Worm (Caenorhabditis elegans) whole organism, young adult: ENCODE measurements around the gene Y69A2AR.50.

Experiments used
- B0336.3 ChIP-seq: fragments of 200-800 bp; sonication (Bioruptor generic); IDR thresholded peaks from 2 replicates; pipeline ENCODE4 v1.3.6; 2022; ENCODE audit warnings: missing genetic modification characterization, missing compliant biosample characterization
- F10E7.11 ChIP-seq: sonication (generic microtip); optimal IDR thresholded peaks from 2 replicates; lab custom pipeline; 2017; ENCODE audit warnings: mild to moderate bottlenecking, missing genetic modification characterization, moderate library complexity, missing compliant biosample characterization
- K11D2.4 ChIP-seq: fragments of 200-800 bp; sonication (Bioruptor generic); IDR thresholded peaks from 2 replicates; pipeline ENCODE4 v1.3.6; 2022; ENCODE audit warnings: missing genetic modification reagents, missing genetic modification characterization, missing compliant biosample characterization
- ets-4 ChIP-seq: fragments of 200-800 bp; sonication (Bioruptor generic); optimal IDR thresholded peaks from 2 replicates; lab custom pipeline; 2018; ENCODE audit warnings: mild to moderate bottlenecking, missing genetic modification characterization, missing compliant biosample characterization
- nfya-2 ChIP-seq: fragments of 200-800 bp; sonication (Bioruptor generic); IDR thresholded peaks from 2 replicates; pipeline ENCODE4 v1.3.6; 2022; ENCODE audit warnings: missing genetic modification reagents, missing genetic modification characterization, missing compliant biosample characterization
- pbrm-1 ChIP-seq: fragments of 200-800 bp; sonication (Bioruptor generic); IDR thresholded peaks from 2 replicates; pipeline ENCODE4 v1.3.6; 2022; ENCODE audit warnings: missing genetic modification reagents, missing genetic modification characterization, missing compliant biosample characterization
- rpc-1 ChIP-seq, 2 experiments: fragments of 150-350 bp in 1 of 2; sonication (generic microtip) in 1 of 2; optimal IDR thresholded peaks; 2 replicates each; lab custom pipeline; 2014 to 2018; ENCODE audit warnings: missing biosample characterization in 1 of 2, missing genetic modification characterization in 1 of 2, missing genetic modification reagents in 1 of 2, missing genotype in 1 of 2
- snpc-4 ChIP-seq, 5 experiments: fragments of 150-350 bp in 1 of 5; sonication (generic microtip) in 4 of 5; optimal IDR thresholded peaks; 2 replicates each; lab custom pipeline; 2014 to 2018; ENCODE audit warnings: missing genetic modification characterization in 5 of 5, missing biosample characterization in 3 of 5, antibody characterized with exemption in 2 of 5, mild to moderate bottlenecking in 2 of 5, missing compliant biosample characterization in 2 of 5, missing genotype in 2 of 5, moderate library complexity in 2 of 5, missing genetic modification reagents in 1 of 5
- unc-62 ChIP-seq: fragments of 150-350 bp; optimal IDR thresholded peaks from 2 replicates; lab custom pipeline; 2014; ENCODE audit warnings: missing biosample characterization, missing genetic modification reagents, missing genetic modification characterization
- ztf-22 ChIP-seq: fragments of 200-800 bp; sonication (Bioruptor generic); optimal IDR thresholded peaks from 2 replicates; lab custom pipeline; 2018; ENCODE audit warnings: mild to moderate bottlenecking, missing genetic modification characterization, moderate library complexity, missing compliant biosample characterization

DNA sequence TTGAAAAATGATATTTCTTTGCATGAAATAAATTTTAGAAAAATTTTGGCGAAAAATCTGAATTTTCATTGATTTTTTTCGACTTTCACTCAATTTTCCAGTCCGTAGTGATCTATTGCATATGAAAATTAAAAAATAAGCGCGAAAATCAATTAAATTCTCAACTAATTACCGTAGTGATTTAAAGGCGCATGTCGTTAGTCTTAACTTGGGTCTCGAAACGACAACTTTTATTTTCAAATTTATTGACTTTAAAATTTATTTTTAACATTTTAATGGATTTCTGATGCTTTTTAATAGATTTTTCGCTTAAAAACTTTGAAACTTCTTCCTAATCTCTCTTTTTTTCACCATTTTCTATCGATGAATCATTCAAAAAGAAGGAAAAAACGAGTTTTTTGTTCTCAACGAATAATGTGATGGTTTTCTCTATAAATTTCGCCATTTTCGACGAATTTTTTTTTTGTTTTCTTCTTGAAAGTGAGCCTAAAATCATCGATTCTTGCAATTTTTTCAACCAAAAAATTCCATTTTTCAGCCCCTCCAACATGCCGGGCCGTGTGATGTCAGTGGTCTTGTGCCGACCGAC, 45.4 kb downstream of the Y69A2AR.50 start, which contains the start of gene vamp-7:
- TF ChIP-seq K11D2.4 (GFP tag; lab: Robert Waterston, UW) (no peak), pbrm-1 (GFP tag; lab: Robert Waterston, UW) (peak; percentile 44; the same call in 1 of the 2 replicates), unc-62 (GFP tag; lab: Kevin White, UChicago) (no peak), ztf-22 (no peak), nfya-2 (GFP tag; lab: Robert Waterston, UW) (no peak), B0336.3 (GFP tag; lab: Robert Waterston, UW) (0 out of 2 replicates have a peak, but pooled peaks have one; percentile 15), ets-4 (GFP tag; lab: Kevin White, UChicago) (no peak), F10E7.11 (tag; lab: Kevin White, UChicago) (peak; percentile 49), rpc-1 (optimal IDR thresholded peaks at IDR 0.05; lab: Kevin White, UChicago) (no peak), rpc-1 (tag; optimal IDR thresholded peaks at IDR 0.05; lab: Kevin White, UChicago) (no peak), snpc-4 (GFP tag; optimal IDR thresholded peaks at IDR 0.05; lab: Kevin White, UChicago) (no peak), snpc-4 (tag; optimal IDR thresholded peaks at IDR 0.05; lab: Kevin White, UChicago) (no peak)
